Worm (Caenorhabditis elegans) whole organism, young adult: Measurements from ENCODE around the gene F26D2.3.
A peak's percentile ranks its signal among the peaks of the same experiment; 100 is the strongest.

ENCODE experiments used
- B0261.1 ChIP-seq: sonication (generic microtip); optimal IDR thresholded peaks from 2 replicates; lab custom pipeline; 2016; ENCODE audit warnings: mild to moderate bottlenecking, missing genetic modification characterization, moderate library complexity, missing compliant biosample characterization
- F22D6.2 ChIP-seq: sonication (generic microtip); optimal IDR thresholded peaks from 2 replicates; lab custom pipeline; 2016; ENCODE audit warnings: mild to moderate bottlenecking, missing genetic modification characterization, missing compliant biosample characterization
- F23B12.7 ChIP-seq: sonication (generic microtip); optimal IDR thresholded peaks from 2 replicates; lab custom pipeline; 2017; ENCODE audit warnings: missing genetic modification characterization, mild to moderate bottlenecking, missing compliant biosample characterization, antibody characterized with exemption, moderate library complexity; ENCODE audit not compliant: insufficient read depth
- F49E8.2 ChIP-seq: sonication (generic microtip); optimal IDR thresholded peaks from 3 replicates; lab custom pipeline; 2017; ENCODE audit warnings: missing genetic modification characterization, mild to moderate bottlenecking, missing compliant biosample characterization, antibody characterized with exemption, moderate library complexity; ENCODE audit not compliant: insufficient read depth
- F52B5.7 ChIP-seq: sonication (generic microtip); optimal IDR thresholded peaks from 2 replicates; lab custom pipeline; 2016; ENCODE audit warnings: mild to moderate bottlenecking, missing genetic modification characterization, missing compliant biosample characterization
- F55B11.4 ChIP-seq: sonication (generic microtip); optimal IDR thresholded peaks from 2 replicates; lab custom pipeline; 2016; ENCODE audit warnings: missing compliant biosample characterization, missing genetic modification characterization, borderline replicate concordance; ENCODE audit not compliant: insufficient read depth
- F57A8.1 ChIP-seq: fragments of 200-800 bp; sonication (Bioruptor generic); optimal IDR thresholded peaks from 2 replicates; lab custom pipeline; 2018; ENCODE audit warnings: mild to moderate bottlenecking, missing genetic modification characterization, moderate library complexity, missing compliant biosample characterization
- Y53F4B.3 ChIP-seq: fragments of 200-800 bp; sonication (Bioruptor generic); IDR thresholded peaks from 2 replicates; pipeline ENCODE4 v1.3.6; 2022; ENCODE audit warnings: missing genetic modification reagents, missing genetic modification characterization, missing compliant biosample characterization
- Y53G8AR.9 ChIP-seq: fragments of 200-800 bp; sonication (Bioruptor generic); conservative IDR thresholded peaks from 2 replicates; pipeline ENCODE4 v1.3.6; 2022; ENCODE audit warnings: missing genetic modification reagents, missing genetic modification characterization, missing compliant biosample characterization
- Y79H2A.3 ChIP-seq: fragments of 200-800 bp; sonication (Bioruptor generic); conservative IDR thresholded peaks from 2 replicates; pipeline ENCODE4 v1.3.6; 2022; ENCODE audit warnings: missing genetic modification reagents, missing genetic modification characterization, missing compliant biosample characterization
- Y95B8A.8 ChIP-seq: fragments of 200-800 bp; sonication (Bioruptor generic); IDR thresholded peaks from 2 replicates; pipeline ENCODE4 v1.3.6; 2022; ENCODE audit warnings: missing genetic modification reagents, missing genetic modification characterization, missing compliant biosample characterization
- akir-1 ChIP-seq: fragments of 200-800 bp; sonication (Bioruptor generic); optimal IDR thresholded peaks from 2 replicates; lab custom pipeline; 2018; ENCODE audit warnings: mild to moderate bottlenecking, missing genetic modification characterization, moderate library complexity, missing compliant biosample characterization
- aptf-2 ChIP-seq: fragments of 200-800 bp; sonication (Bioruptor generic); conservative IDR thresholded peaks from 2 replicates; pipeline ENCODE4 v1.3.6; 2022; ENCODE audit warnings: missing genetic modification reagents, missing genetic modification characterization, missing compliant biosample characterization
- aptf-3 ChIP-seq: fragments of 200-800 bp; sonication (Bioruptor generic); IDR thresholded peaks from 2 replicates; pipeline ENCODE4 v1.3.6; 2022; ENCODE audit warnings: missing genetic modification characterization, missing compliant biosample characterization
- atf-7 ChIP-seq: sonication (generic microtip); optimal IDR thresholded peaks from 2 replicates; lab custom pipeline; 2017; ENCODE audit warnings: mild to moderate bottlenecking, missing genetic modification characterization, missing compliant biosample characterization
- attf-3 ChIP-seq: fragments of 200-800 bp; sonication (Bioruptor generic); conservative IDR thresholded peaks from 2 replicates; pipeline ENCODE4 v1.3.6; 2022; ENCODE audit warnings: missing genetic modification reagents, missing genetic modification characterization, missing compliant biosample characterization
- attf-5 ChIP-seq: fragments of 200-800 bp; sonication (Bioruptor generic); optimal IDR thresholded peaks from 2 replicates; lab custom pipeline; 2018; ENCODE audit warnings: mild to moderate bottlenecking, missing genetic modification characterization, missing compliant biosample characterization
- attf-6 ChIP-seq: fragments of 200-800 bp; sonication (Bioruptor generic); IDR thresholded peaks from 2 replicates; pipeline ENCODE4 v1.3.6; 2022; ENCODE audit warnings: missing genetic modification reagents, missing genetic modification characterization, missing compliant biosample characterization
- cebp-2 ChIP-seq: fragments of 200-800 bp; sonication (Bioruptor generic); IDR thresholded peaks from 2 replicates; pipeline ENCODE4 v1.3.6; 2022; ENCODE audit warnings: missing genetic modification characterization, missing compliant biosample characterization
- ceh-58 ChIP-seq: fragments of 200-800 bp; sonication (Bioruptor generic); IDR thresholded peaks from 2 replicates; pipeline ENCODE4 v1.3.6; 2022; ENCODE audit warnings: missing genetic modification characterization, missing compliant biosample characterization
- ceh-79 ChIP-seq: sonication (generic microtip); optimal IDR thresholded peaks from 2 replicates; lab custom pipeline; 2017; ENCODE audit warnings: mild to moderate bottlenecking, missing genetic modification characterization, missing compliant biosample characterization
- ekl-4 ChIP-seq: fragments of 200-800 bp; sonication (Bioruptor generic); IDR thresholded peaks from 2 replicates; pipeline ENCODE4 v1.3.6; 2022; ENCODE audit warnings: missing genetic modification reagents, missing genetic modification characterization, missing compliant biosample characterization
- gei-17 ChIP-seq: fragments of 200-800 bp; sonication (Bioruptor generic); optimal IDR thresholded peaks from 2 replicates; lab custom pipeline; 2018; ENCODE audit warnings: mild to moderate bottlenecking, missing genetic modification characterization, missing compliant biosample characterization
- hmg-20 ChIP-seq: fragments of 200-800 bp; sonication (Bioruptor generic); IDR thresholded peaks from 2 replicates; pipeline ENCODE4 v1.3.6; 2022; ENCODE audit warnings: missing genetic modification reagents, missing genetic modification characterization, missing compliant biosample characterization
- hsf-1 ChIP-seq: fragments of 200-800 bp; sonication (Bioruptor generic); IDR thresholded peaks from 2 replicates; pipeline ENCODE4 v1.3.6; 2022; ENCODE audit warnings: missing genetic modification reagents, missing genetic modification characterization, missing compliant biosample characterization
- let-526 ChIP-seq: fragments of 200-800 bp; sonication (Bioruptor generic); IDR thresholded peaks from 2 replicates; pipeline ENCODE4 v1.3.6; 2022; ENCODE audit warnings: missing genetic modification reagents, missing genetic modification characterization, missing compliant biosample characterization
- let-607 ChIP-seq, 2 experiments: fragments of 200-800 bp in 1 of 2; sonication (Bioruptor generic) in 1 of 2; sonication (generic microtip) in 1 of 2; optimal IDR thresholded peaks; 2 replicates each; lab custom pipeline; 2016 to 2018; ENCODE audit warnings: mild to moderate bottlenecking in 2 of 2, missing compliant biosample characterization in 2 of 2, missing genetic modification characterization in 2 of 2, moderate library complexity in 2 of 2, missing genotype in 1 of 2
- lin-54 ChIP-seq: fragments of 200-800 bp; sonication (Bioruptor generic); optimal IDR thresholded peaks from 2 replicates; lab custom pipeline; 2018; ENCODE audit warnings: mild to moderate bottlenecking, missing genetic modification characterization, missing compliant biosample characterization
- lsl-1 ChIP-seq: fragments of 200-800 bp; sonication (Bioruptor generic); optimal IDR thresholded peaks from 2 replicates; lab custom pipeline; 2018; ENCODE audit warnings: mild to moderate bottlenecking, missing genetic modification characterization, moderate library complexity, missing compliant biosample characterization
- madf-10 ChIP-seq: sonication (generic microtip); optimal IDR thresholded peaks from 2 replicates; lab custom pipeline; 2016; ENCODE audit warnings: mild to moderate bottlenecking, missing genetic modification characterization, missing compliant biosample characterization
- mcd-1 ChIP-seq: fragments of 200-800 bp; sonication (Bioruptor generic); IDR thresholded peaks from 2 replicates; pipeline ENCODE4 v1.3.6; 2022; ENCODE audit warnings: missing genetic modification reagents, missing genetic modification characterization, missing compliant biosample characterization
- mel-28 ChIP-seq: sonication (generic microtip); optimal IDR thresholded peaks from 2 replicates; lab custom pipeline; 2016; ENCODE audit warnings: borderline replicate concordance, mild to moderate bottlenecking, missing genetic modification characterization, missing compliant biosample characterization
- mes-4 ChIP-seq: sonication (generic microtip); optimal IDR thresholded peaks from 2 replicates; lab custom pipeline; 2016; ENCODE audit warnings: missing genotype, missing genetic modification characterization, missing compliant biosample characterization
- mxl-1 ChIP-seq: sonication (generic microtip); optimal IDR thresholded peaks from 2 replicates; lab custom pipeline; 2016; ENCODE audit warnings: missing genetic modification characterization, missing compliant biosample characterization
- nfya-1 ChIP-seq: sonication (generic microtip); optimal IDR thresholded peaks from 2 replicates; lab custom pipeline; 2017; ENCODE audit warnings: antibody characterized with exemption, missing compliant biosample characterization, missing genetic modification characterization, borderline replicate concordance; ENCODE audit not compliant: insufficient read depth
- nfyb-1 ChIP-seq: fragments of 200-800 bp; sonication (Bioruptor generic); IDR thresholded peaks from 2 replicates; pipeline ENCODE4 v1.3.6; 2022; ENCODE audit warnings: missing genetic modification reagents, missing genetic modification characterization, missing compliant biosample characterization
- nhr-27 ChIP-seq: fragments of 200-800 bp; sonication (Bioruptor generic); optimal IDR thresholded peaks from 2 replicates; lab custom pipeline; 2018; ENCODE audit warnings: mild to moderate bottlenecking, missing genetic modification characterization, moderate library complexity, missing compliant biosample characterization
- nhr-90 ChIP-seq: sonication (generic microtip); optimal IDR thresholded peaks from 2 replicates; lab custom pipeline; 2016; ENCODE audit warnings: missing genotype, mild to moderate bottlenecking, missing genetic modification characterization, missing compliant biosample characterization
- pbrm-1 ChIP-seq: fragments of 200-800 bp; sonication (Bioruptor generic); IDR thresholded peaks from 2 replicates; pipeline ENCODE4 v1.3.6; 2022; ENCODE audit warnings: missing genetic modification reagents, missing genetic modification characterization, missing compliant biosample characterization
- rcor-1 ChIP-seq: fragments of 200-800 bp; sonication (Bioruptor generic); IDR thresholded peaks from 2 replicates; pipeline ENCODE4 v1.3.6; 2022; ENCODE audit warnings: missing genetic modification reagents, missing genetic modification characterization, missing compliant biosample characterization
- repo-1 ChIP-seq: sonication (generic microtip); optimal IDR thresholded peaks from 2 replicates; lab custom pipeline; 2017; ENCODE audit warnings: mild to moderate bottlenecking, missing genetic modification characterization, missing compliant biosample characterization
- tbp1 ChIP-seq: fragments of 200-800 bp; sonication (Bioruptor generic); optimal IDR thresholded peaks from 2 replicates; lab custom pipeline; 2018; ENCODE audit warnings: mild to moderate bottlenecking, missing genetic modification characterization, missing compliant biosample characterization
- zim-3 ChIP-seq: sonication (generic microtip); optimal IDR thresholded peaks from 2 replicates; lab custom pipeline; 2017; ENCODE audit warnings: mild to moderate bottlenecking, missing genetic modification characterization, moderate library complexity, missing compliant biosample characterization
- ztf-18 ChIP-seq: sonication (generic microtip); optimal IDR thresholded peaks from 2 replicates; lab custom pipeline; 2016; ENCODE audit warnings: missing genotype, mild to moderate bottlenecking, missing genetic modification characterization, missing compliant biosample characterization

The F26D2.3 gene

DNA sequence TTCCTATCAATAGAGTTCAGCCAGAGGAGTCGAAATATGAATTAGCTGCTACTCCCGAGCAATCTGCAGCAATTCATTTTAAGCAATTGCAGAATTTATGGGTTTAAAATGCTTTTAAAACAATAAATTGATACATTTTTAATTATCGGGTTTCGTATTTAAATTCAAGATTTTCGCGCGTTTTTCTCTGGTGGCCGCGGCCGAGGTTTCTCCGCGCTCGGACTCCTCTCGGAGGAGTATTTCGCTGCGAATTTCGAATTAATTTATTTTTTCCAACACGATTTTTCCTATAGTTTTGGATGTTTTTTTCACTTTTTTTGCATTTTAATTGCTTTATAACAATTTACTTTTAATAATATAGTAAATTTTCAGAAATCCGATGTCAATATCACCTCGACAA lies 6.2 kb upstream of the F26D2.3 start, which contains the start of gene F13A7.14 (continued):
- no peak for TF ChIP-seq F55B11.4 (tag; lab: Kevin White, UChicago)
- TF ChIP-seq nhr-90, result no peak
- TF ChIP-seq aptf-3 (GFP tag; lab: Robert Waterston, UW), result no peak
- TF ChIP-seq Y53F4B.3, result no peak
- peak; percentile 86 for TF ChIP-seq mcd-1
- peak; percentile 30 for TF ChIP-seq F23B12.7
- no peak for TF ChIP-seq nfya-1
- no peak for TF ChIP-seq F52B5.7 (tag; lab: Kevin White, UChicago)
- peak; percentile 28 for TF ChIP-seq tbp1 (GFP tag; lab: Kevin White, UChicago)
- no peak for TF ChIP-seq attf-5 (GFP tag; lab: Kevin White, UChicago)
- no peak for TF ChIP-seq repo-1 (tag; lab: Kevin White, UChicago)
- no peak for TF ChIP-seq mes-4 (tag; lab: Kevin White, UChicago)
- no peak for TF ChIP-seq ztf-18 (tag; lab: Kevin White, UChicago)
- TF ChIP-seq pbrm-1, result no peak
- no peak for TF ChIP-seq ceh-79 (tag; lab: Kevin White, UChicago)
- peak; percentile 76 for TF ChIP-seq attf-6 (GFP tag; lab: Robert Waterston, UW)
- no peak for TF ChIP-seq zim-3 (tag; lab: Kevin White, UChicago)
- no peak for TF ChIP-seq atf-7 (tag; lab: Kevin White, UChicago)
- TF ChIP-seq F49E8.2, result no peak
- TF ChIP-seq hmg-20 (GFP tag; lab: Robert Waterston, UW), result peak; percentile 62; the same call in 1 of the 2 replicates
- TF ChIP-seq cebp-2 (GFP tag; lab: Robert Waterston, UW), result no peak
- TF ChIP-seq rcor-1 (GFP tag; lab: Robert Waterston, UW), result peak; percentile 70
- TF ChIP-seq Y79H2A.3 (GFP tag; lab: Robert Waterston, UW), result no peak
- no peak; the same call in 1 of the 2 replicates for TF ChIP-seq Y53G8AR.9
- TF ChIP-seq lsl-1 (GFP tag; lab: Kevin White, UChicago), result peak; percentile 36
- no peak for TF ChIP-seq ekl-4 (GFP tag; lab: Robert Waterston, UW)
- TF ChIP-seq nfyb-1 (GFP tag; lab: Robert Waterston, UW), result no peak
- TF ChIP-seq F57A8.1 (GFP tag; lab: Kevin White, UChicago), result no peak
- no peak for TF ChIP-seq mel-28 (tag; lab: Kevin White, UChicago)
- TF ChIP-seq Y95B8A.8 (GFP tag; lab: Robert Waterston, UW), result no peak
- TF ChIP-seq ceh-58 (GFP tag; lab: Robert Waterston, UW), result no peak
- peak; percentile 61 for TF ChIP-seq akir-1 (GFP tag; lab: Kevin White, UChicago)
- peak; percentile 15 for TF ChIP-seq B0261.1
- TF ChIP-seq hsf-1 (GFP tag; lab: Robert Waterston, UW), result no peak
- peak in 1 of 2 experiments; percentile 46 for TF ChIP-seq let-607 (tag; optimal IDR thresholded peaks at IDR 0.05; lab: Kevin White, UChicago)
- 0 out of 2 replicates have a peak, but pooled peaks have one; percentile 51 for TF ChIP-seq let-526
- TF ChIP-seq lin-54, result peak; percentile 89
- TF ChIP-seq madf-10 (tag; lab: Kevin White, UChicago), result peak; percentile 42
- TF ChIP-seq mxl-1, result no peak
- TF ChIP-seq nhr-27 (tag; lab: Kevin White, UChicago), result no peak
- TF ChIP-seq F22D6.2, result peak; percentile 36
- TF ChIP-seq gei-17 (GFP tag; lab: Kevin White, UChicago), result no peak
- peak; percentile 62 for TF ChIP-seq attf-3 (GFP tag; lab: Robert Waterston, UW)
- TF ChIP-seq aptf-2 (GFP tag; lab: Robert Waterston, UW), result peak; percentile 72; the same call in 1 of the 2 replicates
- TF ChIP-seq, all 124 proteins: peak for 46
